Worm (Caenorhabditis elegans) whole organism, L4/young adult: ENCODE measurements around the gene C49A9.9.
A peak's percentile ranks its signal among the peaks of the same experiment; 100 is the strongest.

ENCODE experiments used
- W03F9.2 ChIP-seq: fragments of 150-350 bp; optimal IDR thresholded peaks from 2 replicates; lab custom pipeline; 2014; ENCODE audit warnings: missing biosample characterization, missing genetic modification characterization
- dao-5 ChIP-seq: sonication (generic microtip); optimal IDR thresholded peaks from 2 replicates; lab custom pipeline; 2016; ENCODE audit warnings: missing genotype, missing genetic modification characterization, moderate library complexity, missing compliant biosample characterization
- him-1 ChIP-seq: sonication (generic microtip); optimal IDR thresholded peaks from 2 replicates; lab custom pipeline; 2016; ENCODE audit warnings: missing genotype, missing genetic modification reagents, missing genetic modification characterization, missing compliant biosample characterization

C49A9.9 gene

DNA sequence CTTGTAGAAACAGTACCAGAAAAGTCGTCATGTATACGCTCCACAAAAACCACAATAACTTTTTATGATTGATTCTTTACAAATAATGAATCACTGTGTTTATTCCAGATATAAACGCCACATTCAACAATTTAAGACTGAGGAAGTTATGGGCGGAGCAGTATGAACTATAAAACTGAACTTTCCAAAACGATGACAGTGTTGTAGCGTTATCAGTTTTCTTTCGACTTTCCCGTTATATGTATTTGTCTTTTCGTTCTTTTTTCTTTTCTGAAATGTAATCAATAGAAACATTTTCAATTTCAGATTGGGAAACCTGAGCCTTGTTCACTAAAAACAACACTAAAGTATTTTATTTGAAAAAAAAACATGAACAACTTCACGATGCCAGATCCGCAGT lies at the start of gene C49A9.9:
Gene C49A9.9 (plus strand): TSS at position 307 of the 400 bp plus-strand sequence.
- no peak for TF ChIP-seq him-1 (tag; lab: Kevin White, UChicago)
- no peak for TF ChIP-seq dao-5 (tag; lab: Kevin White, UChicago)
- no peak for TF ChIP-seq W03F9.2

DNA sequence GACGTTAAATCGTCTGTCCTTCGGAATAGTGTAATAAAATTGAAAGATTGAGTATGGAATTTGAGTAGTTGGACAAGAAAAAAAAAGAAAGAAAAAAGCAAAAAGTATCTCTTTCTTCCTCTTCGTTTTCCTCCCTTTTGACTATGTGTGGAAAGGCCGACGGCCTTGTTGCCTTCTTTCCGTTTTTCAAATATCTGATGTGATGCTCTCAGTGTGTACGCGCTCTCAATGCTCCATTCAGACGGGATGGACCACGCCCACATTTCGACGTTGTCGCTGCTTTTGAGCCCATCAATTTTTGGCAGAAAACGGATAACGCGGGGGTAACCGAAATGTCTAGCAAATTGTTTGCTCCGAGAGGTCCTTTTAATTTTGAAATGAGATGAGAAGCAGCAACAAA lies 44.2 kb upstream of the C49A9.9 start:
- no peak for TF ChIP-seq him-1 (tag; lab: Kevin White, UChicago)
- TF ChIP-seq W03F9.2, result no peak
- TF ChIP-seq dao-5 (tag; lab: Kevin White, UChicago), result no peak

DNA sequence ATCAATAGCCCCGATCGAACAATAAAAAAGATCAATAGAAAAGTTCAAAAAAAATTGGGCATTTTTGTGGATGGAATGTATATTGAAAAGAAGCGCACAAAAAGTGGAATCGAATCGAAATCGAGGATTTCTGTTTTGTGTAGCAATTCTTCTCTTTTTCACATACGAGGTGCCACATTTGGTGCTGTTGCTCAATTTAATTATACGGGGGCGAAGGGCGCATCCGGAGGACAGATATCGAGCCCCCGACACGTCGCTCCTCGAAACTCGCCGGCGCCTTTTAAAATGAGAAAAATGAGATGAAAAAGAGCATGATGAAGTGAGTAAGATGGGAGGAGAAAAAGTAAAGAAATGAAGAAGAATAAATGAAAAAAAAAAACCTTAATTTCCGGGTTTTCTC lies 39.8 kb upstream of the C49A9.9 start:
- TF ChIP-seq W03F9.2 (no peak), dao-5 (tag; lab: Kevin White, UChicago) (no peak), him-1 (tag; lab: Kevin White, UChicago) (no peak)

DNA sequence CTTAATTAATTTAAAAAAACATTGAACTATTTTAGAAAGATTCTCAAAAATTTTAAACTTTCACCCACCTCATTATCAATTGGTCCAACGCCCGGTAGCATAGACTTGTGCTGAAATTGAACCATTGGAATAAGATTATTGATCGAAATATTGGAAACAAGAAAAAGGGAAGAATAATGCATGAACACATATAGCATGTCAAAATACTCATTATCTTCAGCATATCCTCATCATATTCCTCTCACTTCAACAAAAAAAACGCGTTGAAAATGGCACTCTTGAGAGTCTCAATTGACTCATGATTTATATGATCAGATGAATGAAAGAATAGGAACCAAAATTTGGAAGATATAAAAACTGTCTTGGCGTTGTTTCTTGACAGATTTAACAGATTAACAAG lies 33.4 kb upstream of the C49A9.9 start, which contains the start of gene unc-77:
Gene unc-77 (minus strand): TSS at position 101 of the 400 bp plus-strand sequence.
- TF ChIP-seq W03F9.2 (no peak), dao-5 (tag; lab: Kevin White, UChicago) (no peak), him-1 (tag; lab: Kevin White, UChicago) (no peak)

DNA sequence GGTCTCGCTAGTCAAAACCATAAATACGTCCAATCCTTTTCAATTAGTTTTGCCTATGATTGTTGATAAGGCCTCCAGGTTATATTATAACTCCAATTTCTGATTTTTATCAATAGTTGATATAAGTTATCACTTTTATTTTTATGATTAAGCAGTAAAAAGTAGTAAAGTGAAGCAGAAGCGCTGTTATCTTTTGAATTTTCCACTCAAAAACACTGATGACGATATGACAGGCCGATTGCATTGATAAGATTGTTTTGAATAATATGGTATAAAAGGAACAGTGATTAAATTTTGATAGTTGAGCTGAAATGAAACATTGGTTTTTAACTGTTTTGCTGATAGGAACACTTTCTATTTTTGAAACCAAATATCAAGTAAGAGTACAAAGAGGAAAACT lies 31.6 kb upstream of the C49A9.9 start, which contains the start of gene asp-9:
Gene asp-9 (plus strand): TSS at position 312 of the 400 bp plus-strand sequence.
- TF ChIP-seq him-1 (tag; lab: Kevin White, UChicago) (no peak), W03F9.2 (no peak), dao-5 (tag; lab: Kevin White, UChicago) (no peak)

DNA sequence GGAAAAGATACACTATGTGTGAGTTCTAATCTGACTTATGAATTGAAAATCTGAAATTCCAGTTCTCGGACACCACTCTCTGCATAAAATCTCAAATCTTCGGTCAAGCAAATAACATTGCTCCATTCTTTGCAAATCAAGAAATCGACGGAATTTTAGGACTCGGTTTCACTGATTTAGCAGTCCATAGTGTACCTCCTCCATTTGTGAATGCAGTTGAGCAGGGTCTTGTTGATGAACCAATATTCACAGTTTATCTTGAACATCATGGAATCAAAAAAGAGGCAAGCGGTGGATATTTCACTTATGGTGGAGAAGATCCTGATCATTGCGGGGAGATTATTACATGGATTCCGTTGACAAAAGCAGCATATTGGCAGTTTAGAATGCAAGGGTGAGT lies 30.0 kb upstream of the C49A9.9 start:
- TF ChIP-seq dao-5 (tag; lab: Kevin White, UChicago) (no peak), W03F9.2 (no peak), him-1 (tag; lab: Kevin White, UChicago) (no peak)

DNA sequence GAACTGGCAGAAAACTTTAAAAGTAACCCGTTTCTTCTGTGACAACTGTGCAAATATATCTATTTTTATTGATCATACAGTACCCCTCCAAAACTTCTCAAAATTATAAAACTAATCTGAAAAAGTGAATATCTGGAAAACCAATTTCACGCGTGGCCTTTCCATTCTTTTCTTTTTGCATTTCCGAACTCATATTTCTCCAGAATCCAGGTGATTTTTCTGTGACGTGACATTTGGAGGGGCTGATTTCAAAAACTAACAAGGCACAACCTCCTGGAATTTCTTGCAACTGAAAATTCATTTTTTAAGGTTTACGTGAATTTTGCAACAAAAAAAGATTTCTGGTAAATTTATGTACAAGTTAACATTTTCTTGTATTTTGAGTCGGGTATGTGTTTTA lies 16.9 kb upstream of the C49A9.9 start:
- no peak for TF ChIP-seq dao-5 (tag; lab: Kevin White, UChicago)

DNA sequence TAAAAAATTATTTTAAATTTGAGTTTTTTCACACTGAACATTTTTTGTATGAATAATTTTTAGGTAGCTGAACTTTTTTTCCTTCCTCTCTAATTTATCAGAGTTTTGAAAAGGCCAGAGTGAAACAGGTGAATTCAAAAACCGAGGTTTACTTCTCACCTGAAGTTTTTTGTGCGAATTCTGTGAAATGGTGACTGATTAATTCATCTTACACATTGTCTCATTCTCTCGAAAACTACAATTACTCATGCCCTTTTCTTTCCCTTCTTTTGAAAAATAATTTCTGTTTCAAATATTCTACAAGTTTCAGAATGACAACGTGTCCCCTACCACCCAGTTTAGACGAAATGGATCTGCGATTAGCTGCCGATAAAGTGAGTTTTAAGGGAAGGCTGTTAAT lies 15.4 kb upstream of the C49A9.9 start, which contains the start of gene tkr-2:
Gene tkr-2 (plus strand): TSS at position 301 of the 400 bp plus-strand sequence.
- no peak for TF ChIP-seq dao-5 (tag; lab: Kevin White, UChicago)
- no peak for TF ChIP-seq him-1 (tag; lab: Kevin White, UChicago)
- no peak for TF ChIP-seq W03F9.2

DNA sequence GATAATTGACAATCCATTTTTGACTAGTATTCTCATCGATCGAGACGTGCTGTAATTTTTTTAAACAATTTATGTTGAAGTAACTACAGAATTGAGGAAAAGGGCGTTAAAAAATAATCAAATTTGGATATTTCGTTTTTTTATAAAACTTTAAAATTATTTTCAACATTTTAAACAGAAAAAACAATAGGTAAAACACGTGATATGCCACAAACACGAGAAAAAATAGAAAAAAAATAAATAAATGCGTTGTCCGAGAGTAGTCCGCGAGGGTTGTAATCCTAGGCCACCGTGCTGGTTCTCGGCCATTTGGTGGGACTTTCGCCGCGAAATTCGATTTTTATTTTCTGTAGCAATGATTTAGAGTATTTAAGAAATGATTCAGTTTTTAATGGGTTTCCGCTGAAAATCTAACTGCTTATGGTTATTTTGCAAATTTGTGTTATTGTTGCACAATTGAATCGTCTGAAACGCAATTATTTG lies 10.8 kb upstream of the C49A9.9 start, which contains the start of gene C49A9.10:
Gene C49A9.10 (minus strand): TSS at position 51 of the 483 bp plus-strand sequence.
- peak; percentile 74 for TF ChIP-seq him-1 (tag; lab: Kevin White, UChicago)
- no peak for TF ChIP-seq dao-5 (tag; lab: Kevin White, UChicago)
- peak; percentile 90 for TF ChIP-seq W03F9.2

DNA sequence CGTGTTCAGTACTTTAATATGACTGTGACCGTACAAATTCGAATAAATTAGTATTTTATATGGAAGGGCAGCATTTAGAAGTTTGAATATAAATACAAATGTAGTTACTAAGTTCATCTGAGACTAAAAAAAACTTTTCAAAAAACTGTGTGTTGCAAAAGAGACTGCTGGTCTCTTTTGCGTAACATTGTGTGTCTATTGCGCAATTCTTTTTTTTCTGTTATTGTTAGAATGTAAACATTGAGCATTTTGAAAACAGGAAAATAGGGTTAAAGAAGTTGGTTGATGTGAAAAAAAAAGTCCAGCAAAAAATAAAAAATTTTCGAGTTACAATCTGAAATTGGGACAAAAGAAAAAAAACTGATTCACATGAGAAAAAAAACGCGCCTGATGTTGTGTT lies 7.8 kb upstream of the C49A9.9 start:
- no peak for TF ChIP-seq W03F9.2
- no peak for TF ChIP-seq him-1 (tag; lab: Kevin White, UChicago)
- TF ChIP-seq dao-5 (tag; lab: Kevin White, UChicago), result no peak

DNA sequence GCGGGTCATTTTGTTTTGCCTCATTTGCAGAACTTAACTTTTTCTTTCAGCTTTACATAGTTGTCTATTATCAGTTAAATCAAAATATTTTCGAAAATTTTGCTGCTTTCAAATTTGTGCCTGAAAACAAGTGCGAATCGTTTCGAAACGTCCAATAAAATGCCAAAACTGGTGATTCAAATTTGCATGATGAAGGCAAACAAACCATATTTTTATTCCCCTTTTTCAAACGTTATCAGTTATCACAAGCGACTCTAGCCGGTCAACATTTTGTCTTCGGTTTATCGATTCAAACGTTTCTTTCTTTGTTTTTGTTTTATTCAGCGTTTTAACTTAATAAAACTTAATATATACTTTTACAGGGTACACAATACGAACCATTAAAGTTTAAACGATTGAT lies 6.6 kb upstream of the C49A9.9 start, which contains the start of the genes ugt-24 and C49A9.6:
Gene ugt-24 (minus strand): TSS at position 147 of the 400 bp plus-strand sequence.
Gene C49A9.6 (plus strand): TSS at position 363 of the 400 bp plus-strand sequence.
- TF ChIP-seq him-1 (tag; lab: Kevin White, UChicago) (no peak), dao-5 (tag; lab: Kevin White, UChicago) (no peak), W03F9.2 (no peak)

DNA sequence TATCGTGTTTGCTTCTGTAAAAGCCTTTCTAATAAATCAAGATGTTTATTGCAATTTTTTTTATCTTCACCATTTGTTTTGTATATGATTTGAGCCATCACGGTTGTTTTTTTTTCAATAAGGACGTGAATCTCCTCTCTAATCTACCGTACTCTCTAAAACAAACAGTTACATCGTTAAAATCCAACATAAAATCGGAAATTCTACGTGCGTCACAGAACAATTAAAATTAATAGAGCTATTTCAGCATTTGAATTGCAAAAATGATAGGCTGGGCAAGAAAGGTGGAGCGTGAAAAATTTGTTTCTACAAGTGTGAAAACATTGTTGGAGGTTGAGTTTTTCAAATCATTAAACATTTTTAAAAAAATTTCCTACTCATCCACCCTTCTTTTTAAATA lies 3.8 kb upstream of the C49A9.9 start, which contains the start of gene C49A9.5:
Gene C49A9.5 (plus strand): TSS at position 271 of the 400 bp plus-strand sequence.
- TF ChIP-seq him-1 (tag; lab: Kevin White, UChicago) (no peak), W03F9.2 (no peak), dao-5 (tag; lab: Kevin White, UChicago) (no peak)

DNA sequence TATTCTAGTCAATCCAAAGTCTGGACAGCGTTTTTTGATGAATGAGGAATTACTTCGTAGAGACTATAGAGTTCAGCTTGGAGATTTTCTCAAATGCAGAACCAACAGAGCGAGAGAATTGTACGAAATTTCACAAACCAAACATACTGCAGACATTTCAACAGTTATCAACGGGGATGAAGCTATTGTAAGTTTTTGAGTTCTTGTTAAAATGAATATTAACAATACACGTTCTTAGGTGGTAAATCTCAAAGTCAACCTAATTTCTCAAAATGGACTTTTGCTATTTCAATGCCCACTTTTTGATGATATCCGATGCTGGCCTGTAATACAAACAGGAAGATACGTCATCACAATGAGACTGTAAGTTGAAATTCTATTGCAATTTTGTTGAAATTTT lies 331 bp downstream of the C49A9.9 start:
- TF ChIP-seq W03F9.2, result no peak
- TF ChIP-seq him-1 (tag; lab: Kevin White, UChicago), result no peak
- no peak for TF ChIP-seq dao-5 (tag; lab: Kevin White, UChicago)

DNA sequence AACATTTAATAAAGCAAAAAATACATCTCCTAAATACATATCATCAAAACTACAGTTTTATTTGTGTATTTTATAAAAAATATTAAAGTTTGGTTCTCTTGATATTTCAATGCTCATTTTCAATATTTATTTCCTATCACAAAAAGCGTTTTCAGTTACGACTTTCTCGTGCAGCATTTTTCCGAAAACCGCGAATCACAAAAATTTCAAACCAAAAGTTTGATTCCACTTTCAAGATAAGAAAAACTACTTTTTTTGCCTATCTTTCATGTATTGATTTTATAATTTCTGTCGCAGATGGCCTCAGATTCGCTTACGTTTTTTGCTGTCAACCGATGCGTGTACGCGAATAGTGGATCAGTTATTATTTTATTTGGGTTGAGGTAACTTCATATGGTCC lies 2.3 kb downstream of the C49A9.9 start, which contains the start of gene C49A9.4:
Gene C49A9.4 (plus strand): TSS at position 265 of the 400 bp plus-strand sequence.
- no peak for TF ChIP-seq him-1 (tag; lab: Kevin White, UChicago)
- TF ChIP-seq dao-5 (tag; lab: Kevin White, UChicago), result no peak
- TF ChIP-seq W03F9.2, result no peak

DNA sequence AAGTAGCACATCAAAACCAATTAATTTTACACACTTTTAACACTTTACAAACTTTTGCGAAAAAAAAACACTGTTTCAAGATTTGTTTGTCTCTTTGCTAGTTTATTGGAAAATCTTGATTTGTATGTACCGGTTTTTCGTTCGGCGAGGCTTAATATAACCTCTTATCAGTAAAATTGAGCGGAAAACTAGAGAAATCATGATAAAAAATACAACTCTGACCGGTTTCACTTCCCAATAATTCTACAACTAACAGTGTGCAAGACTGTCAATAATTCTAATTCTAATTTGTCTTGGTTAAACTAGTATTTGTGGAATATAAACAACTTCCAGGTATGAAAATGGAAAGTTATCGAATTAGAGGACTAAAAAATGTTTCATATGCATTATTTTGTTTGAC lies 4.7 kb downstream of the C49A9.9 start, which contains the start of gene C49A9.3:
Gene C49A9.3 (plus strand): TSS at position 212 of the 400 bp plus-strand sequence.
- TF ChIP-seq W03F9.2, result no peak
- no peak for TF ChIP-seq dao-5 (tag; lab: Kevin White, UChicago)
- no peak for TF ChIP-seq him-1 (tag; lab: Kevin White, UChicago)
